Fruit fly (Drosophila melanogaster) whole organism, adult: Measurements from ENCODE around the gene RpL35.
A peak's percentile ranks its signal among the peaks of the same experiment; 100 is the strongest.

Source experiments
- CG11617 ChIP-seq: fragments of 200-800 bp; sonication (Bioruptor generic); optimal IDR thresholded peaks from 2 replicates; lab custom pipeline; 2017; ENCODE audit warnings: mild to moderate bottlenecking, missing biosample characterization, missing genetic modification reagents, missing genetic modification characterization
- CG12768 ChIP-seq: fragments of 200-800 bp; sonication (Bioruptor generic); optimal IDR thresholded peaks from 2 replicates; lab custom pipeline; 2017; ENCODE audit warnings: missing biosample characterization, missing genetic modification characterization, mild to moderate bottlenecking, moderate library complexity, missing genetic modification reagents
- CG14711 ChIP-seq: fragments of 200-800 bp; sonication (Bioruptor generic); optimal IDR thresholded peaks from 2 replicates; lab custom pipeline; 2018; ENCODE audit warnings: missing biosample characterization, mild to moderate bottlenecking, missing genetic modification characterization, moderate library complexity
- CG1620 ChIP-seq: fragments of 200-800 bp; sonication (Bioruptor generic); optimal IDR thresholded peaks from 2 replicates; lab custom pipeline; 2016; ENCODE audit warnings: missing biosample characterization, missing genetic modification characterization
- CG33017 ChIP-seq: fragments of 200-800 bp; sonication (Bioruptor generic); optimal IDR thresholded peaks from 2 replicates; lab custom pipeline; 2018; ENCODE audit warnings: missing biosample characterization, mild to moderate bottlenecking, missing genetic modification characterization, moderate library complexity
- CG5204 ChIP-seq: fragments of 200-800 bp; sonication (Bioruptor generic); optimal IDR thresholded peaks from 2 replicates; lab custom pipeline; 2016; ENCODE audit warnings: missing biosample characterization, missing genetic modification characterization
- CG7045 ChIP-seq: fragments of 200-800 bp; sonication (Bioruptor generic); optimal IDR thresholded peaks from 2 replicates; lab custom pipeline; 2017; ENCODE audit warnings: missing biosample characterization, mild to moderate bottlenecking, missing genetic modification characterization
- CG7101 ChIP-seq: fragments of 200-800 bp; sonication (Bioruptor generic); optimal IDR thresholded peaks from 2 replicates; lab custom pipeline; 2018; ENCODE audit warnings: missing biosample characterization, mild to moderate bottlenecking, missing genetic modification characterization, moderate library complexity
- Clk ChIP-seq: fragments of 200-800 bp; sonication (Bioruptor generic); optimal IDR thresholded peaks from 2 replicates; lab custom pipeline; 2017; ENCODE audit warnings: missing biosample characterization, missing genetic modification characterization
- Crg-1 ChIP-seq: fragments of 200-800 bp; sonication (Bioruptor generic); optimal IDR thresholded peaks from 2 replicates; lab custom pipeline; 2016; ENCODE audit warnings: missing biosample characterization, missing genetic modification characterization
- Hr96 ChIP-seq: fragments of 200-800 bp; sonication (Bioruptor generic); optimal IDR thresholded peaks from 2 replicates; lab custom pipeline; 2016; ENCODE audit warnings: missing biosample characterization, missing genetic modification characterization
- Mnt ChIP-seq: fragments of 200-800 bp; sonication (Bioruptor generic); optimal IDR thresholded peaks from 2 replicates; lab custom pipeline; 2016; ENCODE audit warnings: missing biosample characterization, mild to moderate bottlenecking, missing genetic modification characterization
- bab1 ChIP-seq: fragments of 200-800 bp; sonication (Bioruptor generic); optimal IDR thresholded peaks from 3 replicates; lab custom pipeline; 2019; ENCODE audit warnings: missing biosample characterization, mild to moderate bottlenecking, missing genetic modification characterization, moderate library complexity
- cic ChIP-seq: fragments of 200-800 bp; sonication (Bioruptor generic); optimal IDR thresholded peaks from 2 replicates; lab custom pipeline; 2017; ENCODE audit warnings: missing biosample characterization, mild to moderate bottlenecking, missing genetic modification characterization, moderate library complexity
- cnc ChIP-seq, 2 experiments: fragments of >200 bp; optimal IDR thresholded peaks; 2 replicates each; lab custom pipeline; 2017
- kay ChIP-seq: fragments of 200-800 bp; sonication (Bioruptor generic); peaks from one replicate; lab custom pipeline; 2016; ENCODE audit warnings: missing biosample characterization, missing genetic modification characterization, borderline replicate concordance
- ovo ChIP-seq: fragments of 200-800 bp; sonication (Bioruptor generic); optimal IDR thresholded peaks from 2 replicates; lab custom pipeline; 2016; ENCODE audit warnings: missing biosample characterization, missing genetic modification characterization
- pad ChIP-seq: fragments of 200-800 bp; sonication (Bioruptor generic); optimal IDR thresholded peaks from 3 replicates; lab custom pipeline; 2017; ENCODE audit warnings: missing biosample characterization, missing genetic modification characterization, mild to moderate bottlenecking, moderate library complexity, missing genetic modification reagents
- tj ChIP-seq: fragments of 200-800 bp; sonication (Bioruptor generic); optimal IDR thresholded peaks from 3 replicates; lab custom pipeline; 2017; ENCODE audit warnings: missing biosample characterization, mild to moderate bottlenecking, missing genetic modification characterization, moderate library complexity
- toe ChIP-seq: fragments of 200-800 bp; sonication (Bioruptor generic); optimal IDR thresholded peaks from 2 replicates; lab custom pipeline; 2016; ENCODE audit warnings: missing biosample characterization, missing genetic modification characterization

RpL35 gene

dm6 chrX:5646228-5646627, 26.0 kb upstream of the RpL35 start:
- TF ChIP-seq CG11617 (GFP tag; lab: Kevin White, UChicago), result no peak
- no peak for TF ChIP-seq Hr96 (GFP tag; lab: Kevin White, UChicago)
- no peak for TF ChIP-seq CG33017 (tag; lab: Kevin White, UChicago)

DNA sequence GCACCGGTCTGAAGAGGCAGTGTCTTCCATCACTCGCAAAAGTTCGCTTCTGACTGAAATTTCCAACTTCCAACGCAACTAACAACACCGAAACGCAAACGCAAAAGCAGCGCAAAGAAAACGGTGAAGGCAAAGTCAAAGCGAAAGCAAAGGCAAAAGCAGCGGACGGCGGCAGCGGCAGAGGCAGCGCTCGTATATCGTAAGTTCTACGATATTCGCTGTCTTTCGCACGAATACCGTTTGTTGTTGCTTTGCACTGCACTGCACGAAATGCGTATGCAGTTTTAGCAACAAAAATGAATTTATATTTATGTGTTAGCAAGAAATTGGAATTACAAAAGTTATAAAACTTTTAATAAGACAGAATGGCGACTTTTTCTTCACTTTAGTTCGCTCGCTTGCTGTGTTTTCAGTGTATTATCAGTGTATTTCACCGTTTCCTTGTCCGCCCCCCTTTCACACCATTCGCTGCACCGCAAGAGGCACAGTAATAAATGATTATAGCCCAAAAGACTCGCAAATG, 23.7 kb upstream of the RpL35 start, which contains the start of gene OtopLa:
Gene OtopLa, minus strand, starts transcription at position 51 of the 523 bp plus-strand sequence.
- TF ChIP-seq CG11617 (GFP tag; lab: Kevin White, UChicago) (peak; percentile 5), toe (GFP tag; lab: Kevin White, UChicago) (peak; percentile 23), Crg-1 (GFP tag; lab: Kevin White, UChicago) (no peak), kay (no peak), CG1620 (GFP tag; lab: Kevin White, UChicago) (no peak), ovo (GFP tag; lab: Kevin White, UChicago) (no peak), pad (no peak), CG33017 (tag; lab: Kevin White, UChicago) (peak; percentile 51), cnc (optimal IDR thresholded peaks at IDR 0.05; lab: Kevin White, UChicago) (no peak), CG7045 (GFP tag; lab: Kevin White, UChicago) (peak; percentile 53), bab1 (GFP tag; lab: Kevin White, UChicago) (peak; percentile 15), CG12768 (GFP tag; lab: Kevin White, UChicago) (peak; percentile 51), CG14711 (no peak), cic (no peak), Hr96 (GFP tag; lab: Kevin White, UChicago) (no peak), tj (GFP tag; lab: Kevin White, UChicago) (no peak), CG5204 (GFP tag; lab: Kevin White, UChicago) (peak; percentile 45), CG7101 (tag; lab: Kevin White, UChicago) (peak; percentile 20), Clk (GFP tag; lab: Kevin White, UChicago) (no peak), Mnt (GFP tag; lab: Kevin White, UChicago) (no peak)

- no peak for TF ChIP-seq CG11617 (GFP tag; lab: Kevin White, UChicago)
- no peak for TF ChIP-seq tj (GFP tag; lab: Kevin White, UChicago)
- no peak for TF ChIP-seq toe (GFP tag; lab: Kevin White, UChicago)
- no peak for TF ChIP-seq CG7101 (tag; lab: Kevin White, UChicago)
- TF ChIP-seq CG33017 (tag; lab: Kevin White, UChicago), result no peak
- no peak for TF ChIP-seq Clk (GFP tag; lab: Kevin White, UChicago)
- TF ChIP-seq ovo (GFP tag; lab: Kevin White, UChicago), result no peak
- TF ChIP-seq Mnt (GFP tag; lab: Kevin White, UChicago), result no peak
- TF ChIP-seq CG7045 (GFP tag; lab: Kevin White, UChicago), result no peak
- no peak for TF ChIP-seq CG5204 (GFP tag; lab: Kevin White, UChicago)
- TF ChIP-seq CG1620 (GFP tag; lab: Kevin White, UChicago), result no peak
- TF ChIP-seq CG14711, result no peak
- TF ChIP-seq kay, result no peak
- TF ChIP-seq pad, result no peak
- no peak for TF ChIP-seq Crg-1 (GFP tag; lab: Kevin White, UChicago)
- no peak for TF ChIP-seq Hr96 (GFP tag; lab: Kevin White, UChicago)
- TF ChIP-seq bab1 (GFP tag; lab: Kevin White, UChicago), result no peak
- TF ChIP-seq CG12768 (GFP tag; lab: Kevin White, UChicago), result no peak
- no peak for TF ChIP-seq cnc (optimal IDR thresholded peaks at IDR 0.05; lab: Kevin White, UChicago)
- no peak for TF ChIP-seq cic
These were observed 22.8 kb upstream of the RpL35 start for dm6 chrX:5649387-5649786.

- no peak for TF ChIP-seq CG5204 (GFP tag; lab: Kevin White, UChicago)
- TF ChIP-seq pad, result peak; percentile 96
These were observed 22.2 kb upstream of the RpL35 start for dm6 chrX:5649998-5650397.

DNA sequence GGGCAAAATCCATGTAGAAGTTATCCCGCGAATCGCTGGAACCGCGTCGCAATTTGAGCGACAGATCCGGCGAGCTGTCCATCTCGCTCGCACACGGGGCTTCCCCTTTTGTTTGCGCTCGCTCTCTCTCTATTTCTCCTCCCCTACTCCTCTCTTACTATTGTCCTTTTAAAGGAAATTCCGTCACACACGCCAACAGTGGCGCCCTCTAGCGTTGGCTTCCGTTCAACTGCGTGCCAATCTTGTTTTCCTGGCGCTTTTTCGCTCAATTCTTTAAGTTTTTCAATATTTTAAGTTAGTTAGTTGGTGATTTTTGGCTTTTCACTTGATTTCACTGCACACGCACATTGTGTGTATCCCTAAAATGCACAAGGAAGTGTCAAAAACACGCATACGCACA, 10.2 kb upstream of the RpL35 start:
- TF ChIP-seq pad (peak; percentile 53), CG5204 (GFP tag; lab: Kevin White, UChicago) (no peak), kay (no peak), Crg-1 (GFP tag; lab: Kevin White, UChicago) (no peak)

DNA sequence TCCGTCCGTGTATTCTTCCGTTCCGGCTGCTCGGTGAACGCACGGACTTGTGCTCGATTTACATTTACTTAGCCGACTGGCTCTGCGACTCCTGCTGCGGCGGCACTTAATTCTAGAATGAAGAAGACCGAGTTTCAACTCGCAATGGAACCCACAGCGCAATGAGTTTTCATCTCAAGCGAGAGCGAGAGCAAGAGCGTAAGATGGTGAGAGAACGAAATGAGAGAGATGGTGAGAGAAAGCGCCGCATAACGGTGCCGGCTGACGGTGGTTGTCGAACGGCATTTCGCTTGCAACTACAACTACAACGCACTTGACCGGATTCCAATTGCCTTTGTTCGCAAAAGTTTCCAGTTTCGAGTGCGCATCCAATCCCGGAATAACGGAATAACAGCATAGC, 9.4 kb upstream of the RpL35 start, which contains the start of gene OtopLc:
Gene OtopLc, minus strand, starts transcription at position 101 of the 400 bp plus-strand sequence.
- TF ChIP-seq CG5204 (GFP tag; lab: Kevin White, UChicago) (no peak), CG11617 (GFP tag; lab: Kevin White, UChicago) (no peak), kay (no peak), CG1620 (GFP tag; lab: Kevin White, UChicago) (no peak), Hr96 (GFP tag; lab: Kevin White, UChicago) (no peak), CG33017 (tag; lab: Kevin White, UChicago) (no peak), Crg-1 (GFP tag; lab: Kevin White, UChicago) (no peak), ovo (GFP tag; lab: Kevin White, UChicago) (no peak), tj (GFP tag; lab: Kevin White, UChicago) (no peak), pad (no peak), CG7045 (GFP tag; lab: Kevin White, UChicago) (no peak), CG14711 (no peak)

dm6 chrX:5664222-5664621, 8.0 kb upstream of the RpL35 start:
- TF ChIP-seq toe (GFP tag; lab: Kevin White, UChicago) (no peak), CG11617 (GFP tag; lab: Kevin White, UChicago) (no peak), Hr96 (GFP tag; lab: Kevin White, UChicago) (no peak), Mnt (GFP tag; lab: Kevin White, UChicago) (peak; percentile 33), bab1 (GFP tag; lab: Kevin White, UChicago) (no peak), pad (peak; percentile 4), cic (no peak), CG33017 (tag; lab: Kevin White, UChicago) (no peak)
